Fruit fly (Drosophila melanogaster): Measurements from ENCODE around the gene Meics.

dm6 chr3L:13973377-13974111 is 9.0 kb upstream of the Meics start, which contains the start of the genes CG13738 and Hsc70-1:
- TF ChIP-seq ey (GFP tag; optimal IDR thresholded peaks at IDR 0.05), result no peak
- no peak for TF ChIP-seq Hnf4 (GFP tag; optimal IDR thresholded peaks at IDR 0.05)
- TF ChIP-seq Myc (optimal IDR thresholded peaks at IDR 0.05), result no peak
- no peak for TF ChIP-seq Dfd (GFP tag; optimal IDR thresholded peaks at IDR 0.05)
- no peak for TF ChIP-seq usp (GFP tag; optimal IDR thresholded peaks at IDR 0.05)
